Worm (Caenorhabditis elegans): Measurements from ENCODE around the gene srj-23.

srj-23 gene

DNA sequence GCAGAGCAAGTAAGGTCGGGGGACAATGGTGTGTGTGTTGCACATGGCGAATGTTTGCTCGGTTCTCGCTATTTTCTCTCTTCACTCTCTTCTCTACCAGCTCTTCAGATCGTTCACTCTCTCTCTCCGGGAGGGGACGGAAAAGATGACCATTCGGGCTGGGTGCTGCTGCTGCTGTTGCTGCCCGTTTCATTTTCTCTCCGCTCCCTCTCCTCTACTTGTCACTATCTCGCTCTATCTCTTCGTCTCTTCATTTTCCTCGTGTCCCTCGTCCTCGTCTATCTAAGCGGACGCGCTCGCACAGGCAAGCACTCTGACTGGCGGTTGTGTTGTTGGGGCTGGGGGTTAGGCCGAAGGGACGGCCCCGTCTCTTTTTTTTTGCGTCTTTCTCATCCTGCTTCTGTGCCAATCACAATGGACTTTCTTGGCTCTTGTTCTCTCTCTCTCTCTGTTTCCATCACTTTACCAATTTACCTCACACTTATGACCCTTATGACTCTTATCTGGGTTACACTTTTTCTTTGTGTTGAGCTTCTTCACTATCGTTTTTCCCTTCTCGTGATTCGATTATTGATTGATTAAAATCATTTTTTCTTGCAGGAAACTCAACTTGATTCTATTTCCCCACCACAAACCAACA is 23.2 kb downstream of the srj-23 start, which contains the start of the genes F53E2.2 and unc-60 (continued):
- TF ChIP-seq F52B5.7 (tag; optimal IDR thresholded peaks at IDR 0.05) (no peak), unc-62 (GFP tag; optimal IDR thresholded peaks at IDR 0.05) (no peak), F55B11.4 (tag; optimal IDR thresholded peaks at IDR 0.05; ENCODE audit: borderline replicate concordance, insufficient read depth) (no peak), dpl-1 (GFP tag; optimal IDR thresholded peaks at IDR 0.05) (no peak), akir-1 (GFP tag; optimal IDR thresholded peaks at IDR 0.05) (no peak), K11D2.4 (GFP tag; IDR thresholded peaks at IDR 0.05) (0 out of 2 replicates have a peak, but pooled peaks have one; percentile 42), lir-1 (GFP tag; conservative IDR thresholded peaks at IDR 0.05) (no peak), lin-26 (GFP tag; IDR thresholded peaks at IDR 0.05) (no peak), snpc-1.3 (tag; optimal IDR thresholded peaks at IDR 0.05; ENCODE audit: insufficient read depth) (no peak), attf-3 (GFP tag; conservative IDR thresholded peaks at IDR 0.05) (no peak), lsy-27 (tag; optimal IDR thresholded peaks at IDR 0.05; ENCODE audit: borderline replicate concordance, insufficient read depth) (no peak), Y79H2A.3 (GFP tag; conservative IDR thresholded peaks at IDR 0.05) (no peak), mel-28 (tag; optimal IDR thresholded peaks at IDR 0.05; ENCODE audit: borderline replicate concordance) (no peak), ekl-4 (GFP tag; IDR thresholded peaks at IDR 0.05) (peak; percentile 15; the same call in 1 of the 2 replicates), lag-1 (GFP tag; IDR thresholded peaks at IDR 0.05) (no peak), lin-35 (GFP tag; optimal IDR thresholded peaks at IDR 0.05) (peak in 1 of 3 experiments; percentile 71), hmg-20 (GFP tag; IDR thresholded peaks at IDR 0.05) (no peak), dpff-1 (tag; optimal IDR thresholded peaks at IDR 0.05) (no peak), xnd-1 (tag; optimal IDR thresholded peaks at IDR 0.05) (no peak), lin-54 (GFP tag; optimal IDR thresholded peaks at IDR 0.05) (no peak), ztf-26 (tag; optimal IDR thresholded peaks at IDR 0.05) (no peak), nhr-80 (tag; optimal IDR thresholded peaks at IDR 0.05) (peak; percentile 86), snpc-1.1 (tag; optimal IDR thresholded peaks at IDR 0.05; ENCODE audit: insufficient read depth) (no peak), ceh-58 (GFP tag; IDR thresholded peaks at IDR 0.05) (no peak), nhr-27 (tag; optimal IDR thresholded peaks at IDR 0.05) (no peak), mcd-1 (GFP tag; IDR thresholded peaks at IDR 0.05) (peak; percentile 72), T07F8.4 (tag; optimal IDR thresholded peaks at IDR 0.05) (no peak), zfh-2 (GFP tag; conservative IDR thresholded peaks at IDR 0.05) (peak; percentile 97), F37B4.10 (GFP tag; IDR thresholded peaks at IDR 0.05) (no peak), snpc-4 (GFP tag; optimal IDR thresholded peaks at IDR 0.05) (no peak), snpc-4 (tag; optimal IDR thresholded peaks at IDR 0.05) (peak in 2 of 4 experiments; percentile 39 to 48), ztf-18 (tag; optimal IDR thresholded peaks at IDR 0.05) (no peak), aptf-3 (GFP tag; IDR thresholded peaks at IDR 0.05) (no peak), sdz-38 (tag; optimal IDR thresholded peaks at IDR 0.05) (no peak), lsl-1 (GFP tag; optimal IDR thresholded peaks at IDR 0.05) (no peak), Y56A3A.18 (GFP tag; IDR thresholded peaks at IDR 0.05) (no peak), ceh-79 (tag; optimal IDR thresholded peaks at IDR 0.05) (no peak), madf-10 (tag; optimal IDR thresholded peaks at IDR 0.05) (peak; percentile 29), ccch-3 (GFP tag; optimal IDR thresholded peaks at IDR 0.05) (no peak), B0019.2 (GFP tag; conservative IDR thresholded peaks at IDR 0.05) (no peak), ztf-6 (GFP tag; IDR thresholded peaks at IDR 0.05) (no peak), die-1 (tag; optimal IDR thresholded peaks at IDR 0.05) (peak; percentile 30), B0035.1 (tag; optimal IDR thresholded peaks at IDR 0.05) (no peak), ceh-100 (GFP tag; IDR thresholded peaks at IDR 0.05) (no peak), let-526 (GFP tag; IDR thresholded peaks at IDR 0.05) (0 out of 2 replicates have a peak, but pooled peaks have one; percentile 42), nfya-1 (tag; optimal IDR thresholded peaks at IDR 0.05; ENCODE audit: borderline replicate concordance, insufficient read depth) (no peak), snpc-3.4 (tag; optimal IDR thresholded peaks at IDR 0.05) (no peak)
